Worm (Caenorhabditis elegans) whole organism, L4 larva: ENCODE results near the gene F41H10.3.
A peak's percentile ranks its signal among the peaks of the same experiment; 100 is the strongest.

Source experiments
- T20F7.1 ChIP-seq: fragments of 200-800 bp; sonication (Bioruptor generic); optimal IDR thresholded peaks from 2 replicates; lab custom pipeline; 2018; ENCODE audit warnings: mild to moderate bottlenecking, missing genetic modification characterization, missing compliant biosample characterization
- Y105C5A.15 ChIP-seq: fragments of 200-800 bp; sonication (Bioruptor generic); IDR thresholded peaks from 2 replicates; pipeline ENCODE4 v1.3.6; 2022; ENCODE audit warnings: missing genetic modification characterization, missing compliant biosample characterization
- Y5F2A.4 ChIP-seq: fragments of 200-800 bp; sonication (Bioruptor generic); optimal IDR thresholded peaks from 2 replicates; lab custom pipeline; 2018; ENCODE audit warnings: mild to moderate bottlenecking, missing genetic modification characterization, missing compliant biosample characterization
- ZK546.5 ChIP-seq, 2 experiments: sonication (generic microtip); optimal IDR thresholded peaks; 2 replicates each; lab custom pipeline; 2017; ENCODE audit warnings: missing biosample characterization in 2 of 2, missing genetic modification characterization in 2 of 2
- attf-4 ChIP-seq: sonication (generic microtip); optimal IDR thresholded peaks from 3 replicates; lab custom pipeline; 2017; ENCODE audit warnings: missing biosample characterization, missing genetic modification characterization
- ceh-28 ChIP-seq: fragments of 150-350 bp; optimal IDR thresholded peaks from 2 replicates; lab custom pipeline; 2014; ENCODE audit warnings: missing biosample characterization, missing genetic modification reagents, missing genetic modification characterization
- ceh-32 ChIP-seq: sonication (generic microtip); optimal IDR thresholded peaks from 2 replicates; lab custom pipeline; 2016; ENCODE audit warnings: mild to moderate bottlenecking, missing genetic modification characterization, missing compliant biosample characterization; ENCODE audit not compliant: poor library complexity
- ceh-44 ChIP-seq: fragments of 200-800 bp; sonication (Bioruptor generic); IDR thresholded peaks from 2 replicates; pipeline ENCODE4 v1.3.6; 2022; ENCODE audit warnings: missing genetic modification reagents, missing genetic modification characterization, missing compliant biosample characterization
- daf-16 ChIP-seq, 3 experiments: sonication (generic microtip); optimal IDR thresholded peaks; 2 replicates each; lab custom pipeline; 2016 to 2017; ENCODE audit warnings: missing genetic modification characterization in 3 of 3, missing genetic modification reagents in 3 of 3, mild to moderate bottlenecking in 2 of 3, missing compliant biosample characterization in 2 of 3, missing biosample characterization in 1 of 3, moderate library complexity in 1 of 3
- dmd-6 ChIP-seq: fragments of 200-800 bp; sonication (Bioruptor generic); IDR thresholded peaks from 2 replicates; pipeline ENCODE4 v1.3.6; 2022; ENCODE audit warnings: missing genetic modification reagents, missing genetic modification characterization, missing compliant biosample characterization
- duxl-1 ChIP-seq: sonication (generic microtip); optimal IDR thresholded peaks from 2 replicates; lab custom pipeline; 2016; ENCODE audit warnings: mild to moderate bottlenecking, missing genetic modification characterization, moderate library complexity, missing compliant biosample characterization; ENCODE audit not compliant: poor library complexity
- dve-1 ChIP-seq: sonication (generic microtip); optimal IDR thresholded peaks from 2 replicates; lab custom pipeline; 2017; ENCODE audit warnings: antibody characterized with exemption, mild to moderate bottlenecking, missing genetic modification characterization, missing compliant biosample characterization; ENCODE audit not compliant: insufficient read depth
- egl-27 ChIP-seq: sonication (generic microtip); optimal IDR thresholded peaks from 3 replicates; lab custom pipeline; 2017; ENCODE audit warnings: missing biosample characterization, missing genetic modification reagents, missing genetic modification characterization
- fos-1 ChIP-seq: fragments of 150-350 bp; optimal IDR thresholded peaks from 2 replicates; lab custom pipeline; 2014; ENCODE audit warnings: missing biosample characterization, missing genetic modification characterization
- hif-1 ChIP-seq, 2 experiments: sonication (generic microtip); optimal IDR thresholded peaks; 2 replicates each; lab custom pipeline; 2016 to 2017; ENCODE audit warnings: missing compliant biosample characterization in 2 of 2, missing genetic modification characterization in 2 of 2, missing genetic modification reagents in 2 of 2, missing genotype in 2 of 2, mild to moderate bottlenecking in 1 of 2
- hlh-30 ChIP-seq: sonication (generic microtip); optimal IDR thresholded peaks from 2 replicates; lab custom pipeline; 2017; ENCODE audit warnings: antibody characterized with exemption, mild to moderate bottlenecking, missing genetic modification characterization, missing compliant biosample characterization; ENCODE audit not compliant: insufficient read depth
- hmg-1.1 ChIP-seq: fragments of 200-800 bp; sonication (Bioruptor generic); IDR thresholded peaks from 2 replicates; pipeline ENCODE4 v1.3.6; 2022; ENCODE audit warnings: missing genetic modification reagents, missing genetic modification characterization, missing compliant biosample characterization
- jun-1 ChIP-seq: fragments of 150-350 bp; optimal IDR thresholded peaks from 2 replicates; lab custom pipeline; 2014; ENCODE audit warnings: missing biosample characterization, missing genetic modification reagents, missing genetic modification characterization
- lim-7 ChIP-seq: fragments of 200-800 bp; sonication (Bioruptor generic); IDR thresholded peaks from 2 replicates; pipeline ENCODE4 v1.3.6; 2022; ENCODE audit warnings: missing genetic modification characterization, missing compliant biosample characterization
- lin-15B ChIP-seq: fragments of 150-350 bp; sonication (generic microtip); optimal IDR thresholded peaks from 3 replicates; lab custom pipeline; 2014; ENCODE audit warnings: missing biosample characterization, missing genetic modification characterization
- lin-39 ChIP-seq: fragments of 150-350 bp; optimal IDR thresholded peaks from 2 replicates; lab custom pipeline; 2014; ENCODE audit warnings: missing biosample characterization, missing genetic modification reagents, missing genetic modification characterization
- mdl-1 ChIP-seq, 2 experiments: fragments of 150-350 bp in 1 of 2; sonication (generic microtip) in 1 of 2; optimal IDR thresholded peaks; 2 replicates each; lab custom pipeline; 2014 to 2017; ENCODE audit warnings: missing biosample characterization in 2 of 2, missing genetic modification characterization in 2 of 2
- mxl-3 ChIP-seq: fragments of 200-800 bp; sonication (Bioruptor generic); optimal IDR thresholded peaks from 2 replicates; lab custom pipeline; 2018; ENCODE audit warnings: mild to moderate bottlenecking, missing genetic modification characterization, missing compliant biosample characterization
- nhr-41 ChIP-seq: fragments of 200-800 bp; sonication (Bioruptor generic); IDR thresholded peaks from 2 replicates; pipeline ENCODE4 v1.3.6; 2022; ENCODE audit warnings: missing genetic modification reagents, missing genetic modification characterization, missing compliant biosample characterization
- nhr-48 ChIP-seq: sonication (generic microtip); optimal IDR thresholded peaks from 2 replicates; lab custom pipeline; 2016; ENCODE audit warnings: mild to moderate bottlenecking, missing genetic modification characterization, missing compliant biosample characterization
- nhr-76 ChIP-seq: fragments of 150-350 bp; optimal IDR thresholded peaks from 2 replicates; lab custom pipeline; 2014; ENCODE audit warnings: missing biosample characterization, missing genetic modification characterization
- pha-4 ChIP-seq, 2 experiments: fragments of 150-350 bp in 1 of 2; fragments of 200-800 bp in 1 of 2; sonication (Bioruptor generic) in 1 of 2; IDR thresholded peaks in 1 of 2; optimal IDR thresholded peaks in 1 of 2; 2 replicates each; pipeline versions ENCODE4 v1.3.6 to Lab custom; 2014 to 2022; ENCODE audit warnings: missing genetic modification characterization in 2 of 2, missing genetic modification reagents in 2 of 2, missing biosample characterization in 1 of 2, missing compliant biosample characterization in 1 of 2
- saeg-2 ChIP-seq: fragments of 200-800 bp; sonication (Bioruptor generic); IDR thresholded peaks from 2 replicates; pipeline ENCODE4 v1.3.6; 2022; ENCODE audit warnings: missing genetic modification reagents, missing genetic modification characterization, missing compliant biosample characterization
- sdz-12 ChIP-seq: fragments of 200-800 bp; sonication (Bioruptor generic); optimal IDR thresholded peaks from 2 replicates; lab custom pipeline; 2018; ENCODE audit warnings: mild to moderate bottlenecking, missing genetic modification characterization, missing compliant biosample characterization
- skn-1 ChIP-seq: fragments of 150-350 bp; optimal IDR thresholded peaks from 2 replicates; lab custom pipeline; 2014; ENCODE audit warnings: missing biosample characterization, missing genetic modification characterization
- unc-62 ChIP-seq, 3 experiments: fragments of 150-350 bp in 1 of 3; sonication (generic microtip); optimal IDR thresholded peaks in 2 of 3; peaks in 1 of 3; 1 replicate in 1 of 3; 2 replicates in 2 of 3; lab custom pipeline; 2014 to 2017; ENCODE audit warnings: missing biosample characterization in 3 of 3, missing genetic modification characterization in 3 of 3, missing genetic modification reagents in 3 of 3, missing genotype in 1 of 3
- zag-1 ChIP-seq: fragments of 150-350 bp; optimal IDR thresholded peaks from 2 replicates; lab custom pipeline; 2014; ENCODE audit warnings: missing biosample characterization, missing genetic modification characterization
- zip-11 ChIP-seq: fragments of 200-800 bp; sonication (Bioruptor generic); IDR thresholded peaks from 2 replicates; pipeline ENCODE4 v1.3.6; 2022; ENCODE audit warnings: missing genetic modification characterization, missing compliant biosample characterization
- ztf-7 ChIP-seq: fragments of 150-350 bp; optimal IDR thresholded peaks from 2 replicates; lab custom pipeline; 2014; ENCODE audit warnings: missing biosample characterization, missing genetic modification characterization

The F41H10.3 gene

ce11 chrIV:5396769-5397168 is 27.2 kb downstream of the F41H10.3 start, which contains the start of gene ZK616.3:
ZK616.3 (plus strand) TSS chrIV:5397069.
- TF ChIP-seq dve-1 (tag; lab: Kevin White, UChicago) (no peak), mxl-3 (GFP tag; lab: Kevin White, UChicago) (no peak), pha-4 (GFP tag; IDR thresholded peaks at IDR 0.05; lab: Robert Waterston, UW) (no peak), pha-4 (tag; optimal IDR thresholded peaks at IDR 0.05; lab: Kevin White, UChicago) (no peak), attf-4 (tag; lab: Kevin White, UChicago) (no peak), T20F7.1 (GFP tag; lab: Kevin White, UChicago) (no peak), mdl-1 (tag; optimal IDR thresholded peaks at IDR 0.05; lab: Kevin White, UChicago) (no peak), Y5F2A.4 (no peak), nhr-76 (tag; lab: Kevin White, UChicago) (no peak), ceh-44 (no peak), ceh-32 (no peak), lin-15B (tag; lab: Kevin White, UChicago) (no peak), sdz-12 (GFP tag; lab: Kevin White, UChicago) (no peak), jun-1 (tag; lab: Kevin White, UChicago) (no peak)

- TF ChIP-seq daf-16 (GFP tag; optimal IDR thresholded peaks at IDR 0.05; lab: Kevin White, UChicago) = no peak
- no peak for TF ChIP-seq daf-16 (tag; optimal IDR thresholded peaks at IDR 0.05; lab: Kevin White, UChicago)
- no peak for TF ChIP-seq nhr-76 (tag; lab: Kevin White, UChicago)
- TF ChIP-seq lim-7 (GFP tag; lab: Robert Waterston, UW) = no peak
- TF ChIP-seq hmg-1.1 (GFP tag; lab: Robert Waterston, UW) = no peak
- TF ChIP-seq dmd-6 (GFP tag; lab: Robert Waterston, UW) = no peak
- no peak for TF ChIP-seq hlh-30 (tag; lab: Kevin White, UChicago)
- no peak for TF ChIP-seq egl-27 (tag; lab: Kevin White, UChicago)
- no peak for TF ChIP-seq ceh-28 (tag; lab: Kevin White, UChicago)
- no peak for TF ChIP-seq zip-11 (GFP tag; lab: Robert Waterston, UW)
Observed at ce11 chrIV:5397539-5397938, 27.9 kb downstream of the F41H10.3 start, which contains the start of gene ZK616.2. ZK616.2 (plus strand) TSS chrIV:5397839.

- TF ChIP-seq T20F7.1 (GFP tag; lab: Kevin White, UChicago) (no peak), unc-62 (GFP tag; optimal IDR thresholded peaks at IDR 0.05 in 1 of 2; lab: Kevin White, UChicago) (peak in 1 of 2 experiments; percentile 16), unc-62 (tag; optimal IDR thresholded peaks at IDR 0.05; lab: Kevin White, UChicago) (no peak), nhr-76 (tag; lab: Kevin White, UChicago) (no peak), hif-1 (tag; optimal IDR thresholded peaks at IDR 0.05; lab: Kevin White, UChicago) (no peak), skn-1 (tag; lab: Kevin White, UChicago) (no peak)
Observed at ce11 chrIV:5400609-5401008, 31.0 kb downstream of the F41H10.3 start, which contains the start of gene ZK616.1. ZK616.1 (plus strand) TSS chrIV:5400909.

- TF ChIP-seq fos-1 (tag; lab: Kevin White, UChicago) (no peak), nhr-48 (no peak), lin-39 (no peak), ZK546.5 (tag; optimal IDR thresholded peaks at IDR 0.05; lab: Kevin White, UChicago) (no peak), zip-11 (GFP tag; lab: Robert Waterston, UW) (no peak), hmg-1.1 (GFP tag; lab: Robert Waterston, UW) (no peak), ztf-7 (tag; lab: Kevin White, UChicago) (no peak), zag-1 (tag; lab: Kevin White, UChicago) (no peak), nhr-41 (no peak), duxl-1 (tag; lab: Kevin White, UChicago) (no peak), Y105C5A.15 (no peak), ceh-32 (no peak), saeg-2 (GFP tag; lab: Robert Waterston, UW) (no peak)
Observed at ce11 chrIV:5405345-5405744, 35.7 kb downstream of the F41H10.3 start, which contains the start of gene ZK616.61. ZK616.61 (plus strand) TSS chrIV:5405645.
